Worm (Caenorhabditis elegans): ENCODE measurements around the gene F47B8.18.

ce11 chrV:14285803-14286202 is 39.5 kb downstream of the F47B8.18 start, which contains the start of gene F40G12.11:
- TF ChIP-seq scrt-1 (GFP tag; IDR thresholded peaks at IDR 0.05) = no peak
- no peak for TF ChIP-seq tbx-37 (GFP tag; conservative IDR thresholded peaks at IDR 0.05)
- no peak for TF ChIP-seq ama-1 (optimal IDR thresholded peaks at IDR 0.05)
- no peak for TF ChIP-seq tbx-11 (GFP tag; IDR thresholded peaks at IDR 0.05)
- TF ChIP-seq ets-7 (tag; optimal IDR thresholded peaks at IDR 0.05) = no peak
- no peak for TF ChIP-seq aly-1 (tag; optimal IDR thresholded peaks at IDR 0.05)
- no peak for TF ChIP-seq B0310.2 (tag; optimal IDR thresholded peaks at IDR 0.05)
- no peak for TF ChIP-seq pes-1 (GFP tag; IDR thresholded peaks at IDR 0.05)
- no peak for TF ChIP-seq ceh-36 (tag; optimal IDR thresholded peaks at IDR 0.05)
- TF ChIP-seq hmg-4 (GFP tag; optimal IDR thresholded peaks at IDR 0.05) = no peak
- TF ChIP-seq sea-1 (GFP tag; conservative IDR thresholded peaks at IDR 0.05) = no peak

All from whole organism, early embryonic.